Worm (Caenorhabditis elegans): Measurements from ENCODE around the gene cnc-3.

cnc-3 gene

ce11 chrV:1474486-1475125 is 26.8 kb downstream of the cnc-3 start, which contains the start of the genes F53E2.2 and unc-60 (continued):
- TF ChIP-seq ama-1 (optimal IDR thresholded peaks at IDR 0.05) (no peak), ama-1 (GFP tag; optimal IDR thresholded peaks at IDR 0.05) (no peak), egl-18 (GFP tag; IDR thresholded peaks at IDR 0.05) (no peak), dox-1 (GFP tag; IDR thresholded peaks at IDR 0.05) (peak; percentile 72), Y67H2A.10 (GFP tag; conservative IDR thresholded peaks at IDR 0.05) (no peak), nhr-90 (tag; optimal IDR thresholded peaks at IDR 0.05) (no peak), hlh-26 (GFP tag; conservative IDR thresholded peaks at IDR 0.05) (no peak), atf-7 (tag; optimal IDR thresholded peaks at IDR 0.05) (peak; percentile 34), ceh-27 (GFP tag; optimal IDR thresholded peaks at IDR 0.05) (peak; percentile 68), F23B12.7 (tag; optimal IDR thresholded peaks at IDR 0.05; ENCODE audit: insufficient read depth) (no peak), tlf-1 (GFP tag; optimal IDR thresholded peaks at IDR 0.05) (no peak), dpl-1 (GFP tag; optimal IDR thresholded peaks at IDR 0.05) (no peak), ccch-3 (GFP tag; optimal IDR thresholded peaks at IDR 0.05) (no peak), lin-35 (GFP tag; optimal IDR thresholded peaks at IDR 0.05) (peak in 1 of 3 experiments; percentile 71), nhr-27 (tag; optimal IDR thresholded peaks at IDR 0.05) (no peak), let-526 (GFP tag; IDR thresholded peaks at IDR 0.05) (0 out of 2 replicates have a peak, but pooled peaks have one; percentile 42), akir-1 (GFP tag; optimal IDR thresholded peaks at IDR 0.05) (no peak), fkh-3 (tag; optimal IDR thresholded peaks at IDR 0.05) (no peak), madf-8 (GFP tag; conservative IDR thresholded peaks at IDR 0.05) (no peak), snpc-1.1 (tag; optimal IDR thresholded peaks at IDR 0.05; ENCODE audit: insufficient read depth) (no peak), athp-1 (tag; optimal IDR thresholded peaks at IDR 0.05) (no peak), F37B4.10 (GFP tag; IDR thresholded peaks at IDR 0.05) (no peak), gei-17 (GFP tag; optimal IDR thresholded peaks at IDR 0.05) (no peak), sdz-38 (tag; optimal IDR thresholded peaks at IDR 0.05) (no peak), ceh-91 (GFP tag; IDR thresholded peaks at IDR 0.05) (no peak), dpff-1 (tag; optimal IDR thresholded peaks at IDR 0.05) (no peak), F52B5.7 (tag; optimal IDR thresholded peaks at IDR 0.05) (no peak), tbp1 (GFP tag; optimal IDR thresholded peaks at IDR 0.05) (no peak), nhr-120 (GFP tag; IDR thresholded peaks at IDR 0.05) (no peak), rcor-1 (GFP tag; IDR thresholded peaks at IDR 0.05) (no peak), zfh-2 (GFP tag; conservative IDR thresholded peaks at IDR 0.05) (peak; percentile 97), rpc-1 (optimal IDR thresholded peaks at IDR 0.05) (no peak), rpc-1 (tag; optimal IDR thresholded peaks at IDR 0.05) (no peak), snpc-1.3 (tag; optimal IDR thresholded peaks at IDR 0.05; ENCODE audit: insufficient read depth) (no peak), mel-28 (tag; optimal IDR thresholded peaks at IDR 0.05; ENCODE audit: borderline replicate concordance) (no peak), repo-1 (tag; optimal IDR thresholded peaks at IDR 0.05) (no peak), snpc-3.4 (tag; optimal IDR thresholded peaks at IDR 0.05) (no peak), sea-2 (GFP tag; IDR thresholded peaks at IDR 0.05) (no peak), nfyb-1 (GFP tag; IDR thresholded peaks at IDR 0.05) (peak; percentile 51; the same call in 1 of the 2 replicates), F49E8.2 (tag; optimal IDR thresholded peaks at IDR 0.05; ENCODE audit: insufficient read depth) (no peak), F57C9.4 (tag; optimal IDR thresholded peaks at IDR 0.05) (no peak), chd-7 (tag; optimal IDR thresholded peaks at IDR 0.05) (peak; percentile 17), K11D2.4 (GFP tag; IDR thresholded peaks at IDR 0.05) (0 out of 2 replicates have a peak, but pooled peaks have one; percentile 42), mes-4 (tag; optimal IDR thresholded peaks at IDR 0.05) (no peak), attf-5 (GFP tag; optimal IDR thresholded peaks at IDR 0.05) (peak; percentile 77), ztf-6 (GFP tag; IDR thresholded peaks at IDR 0.05) (no peak), ets-4 (GFP tag; optimal IDR thresholded peaks at IDR 0.05) (no peak), efl-1 (GFP tag; optimal IDR thresholded peaks at IDR 0.05) (no peak), lsl-1 (GFP tag; optimal IDR thresholded peaks at IDR 0.05) (no peak)
